Worm (Caenorhabditis elegans) whole organism, late embryonic: Measurements from ENCODE around the gene ZK488.6.

ENCODE experiments used
- Y22D7AL.16 ChIP-seq: sonication (generic microtip); optimal IDR thresholded peaks from 2 replicates; lab custom pipeline; 2016; ENCODE audit warnings: missing genetic modification characterization, missing compliant biosample characterization
- ceh-24 ChIP-seq: sonication (generic microtip); optimal IDR thresholded peaks from 2 replicates; lab custom pipeline; 2016; ENCODE audit warnings: mild to moderate bottlenecking, missing genetic modification characterization, missing compliant biosample characterization
- dve-1 ChIP-seq: sonication (generic microtip); optimal IDR thresholded peaks from 2 replicates; lab custom pipeline; 2017; ENCODE audit warnings: antibody characterized with exemption, mild to moderate bottlenecking, missing genetic modification characterization, missing compliant biosample characterization
- fkh-10 ChIP-seq: fragments of 150-350 bp; optimal IDR thresholded peaks from 2 replicates; lab custom pipeline; 2014; ENCODE audit warnings: missing biosample characterization, missing genetic modification reagents, missing genetic modification characterization
- tbx-2 ChIP-seq: sonication (generic microtip); optimal IDR thresholded peaks from 2 replicates; lab custom pipeline; 2016; ENCODE audit warnings: missing genetic modification characterization, missing compliant biosample characterization

ce11 chrV:635630-636029 lies 45.3 kb downstream of the ZK488.6 start:
- no peak for TF ChIP-seq Y22D7AL.16
- no peak for TF ChIP-seq fkh-10
- TF ChIP-seq tbx-2 (tag; lab: Kevin White, UChicago): no peak
- no peak for TF ChIP-seq dve-1 (tag; lab: Kevin White, UChicago)
- TF ChIP-seq ceh-24 (tag; lab: Kevin White, UChicago): no peak
